Fruit fly (Drosophila melanogaster) whole organism, embryonic: ENCODE results near the gene pygo.

Source experiments
- Antp ChIP-seq: fragments of 200-800 bp; sonication (Bioruptor generic); optimal IDR thresholded peaks from 3 replicates; lab custom pipeline; 2016; ENCODE audit warnings: missing biosample characterization, missing genetic modification characterization
- B-H1 ChIP-seq: fragments of 200-800 bp; sonication (Bioruptor generic); IDR thresholded peaks from 3 replicates; pipeline ENCODE4 v1.3.6; 2022; ENCODE audit warnings: missing biosample characterization, missing genetic modification characterization
- CG10543 ChIP-seq: fragments of 200-800 bp; sonication (Bioruptor generic); optimal IDR thresholded peaks from 3 replicates; lab custom pipeline; 2017; ENCODE audit warnings: missing biosample characterization, mild to moderate bottlenecking, missing genetic modification characterization, moderate library complexity
- CG10959 ChIP-seq: fragments of 200-800 bp; sonication (Bioruptor generic); IDR thresholded peaks from 2 replicates; pipeline ENCODE4 v1.3.6; 2022; ENCODE audit warnings: missing biosample characterization, missing genetic modification characterization
- CG11456 ChIP-seq: fragments of 200-800 bp; sonication (Bioruptor generic); IDR thresholded peaks from 3 replicates; pipeline ENCODE4 v1.3.6; 2022; ENCODE audit warnings: missing biosample characterization, missing genetic modification characterization
- CG11504 ChIP-seq: fragments of 200-800 bp; sonication (Bioruptor generic); optimal IDR thresholded peaks from 3 replicates; lab custom pipeline; 2019; ENCODE audit warnings: missing biosample characterization, mild to moderate bottlenecking, missing genetic modification characterization, moderate library complexity
- CG12071 ChIP-seq: fragments of 200-800 bp; sonication (Bioruptor generic); optimal IDR thresholded peaks from 3 replicates; lab custom pipeline; 2018; ENCODE audit warnings: missing biosample characterization, mild to moderate bottlenecking, missing genetic modification characterization
- CG13287 ChIP-seq: fragments of 200-800 bp; sonication (Bioruptor generic); IDR thresholded peaks from 2 replicates; pipeline ENCODE4 v1.3.6; 2022; ENCODE audit warnings: missing biosample characterization, missing genetic modification characterization; ENCODE audit not compliant: partially characterized antibody
- CG14667 ChIP-seq: fragments of 200-800 bp; sonication (Bioruptor generic); IDR thresholded peaks from 2 replicates; pipeline ENCODE4 v1.3.6; 2022; ENCODE audit warnings: missing biosample characterization, missing genetic modification characterization
- CG17186 ChIP-seq: fragments of 200-800 bp; sonication (Bioruptor generic); optimal IDR thresholded peaks from 3 replicates; lab custom pipeline; 2017; ENCODE audit warnings: missing biosample characterization, missing genetic modification reagents, missing genetic modification characterization
- CG17829 ChIP-seq: fragments of 200-800 bp; optimal IDR thresholded peaks from 2 replicates; lab custom pipeline; 2019; ENCODE audit warnings: missing biosample characterization, mild to moderate bottlenecking, missing genetic modification characterization, moderate library complexity
- CG33213 ChIP-seq: fragments of 200-800 bp; sonication (Bioruptor generic); optimal IDR thresholded peaks from 3 replicates; lab custom pipeline; 2016; ENCODE audit warnings: missing biosample characterization, missing genetic modification characterization
- CG33557 ChIP-seq: fragments of 200-800 bp; sonication (Bioruptor generic); optimal IDR thresholded peaks from 2 replicates; lab custom pipeline; 2019; ENCODE audit warnings: missing biosample characterization, mild to moderate bottlenecking, missing genetic modification characterization, moderate library complexity
- CG34224 ChIP-seq: fragments of 200-800 bp; sonication (Bioruptor generic); IDR thresholded peaks from 3 replicates; pipeline ENCODE4 v1.3.6; 2022; ENCODE audit warnings: missing biosample characterization, missing genetic modification characterization; ENCODE audit not compliant: partially characterized antibody
- CG3726 ChIP-seq: fragments of 200-800 bp; sonication (Bioruptor generic); IDR thresholded peaks from 3 replicates; pipeline ENCODE4, ENCODE4 v1.3.6; 2022; ENCODE audit warnings: missing biosample characterization, missing genetic modification characterization
- CG4360 ChIP-seq: fragments of 200-800 bp; sonication (Bioruptor generic); IDR thresholded peaks from 2 replicates; pipeline ENCODE4 v1.3.6; 2022; ENCODE audit warnings: missing biosample characterization, missing genetic modification characterization
- CG4404 ChIP-seq: fragments of 200-800 bp; sonication (Bioruptor generic); IDR thresholded peaks from 2 replicates; pipeline ENCODE4 v1.3.6; 2022; ENCODE audit warnings: missing biosample characterization, missing genetic modification characterization
- CG4730 ChIP-seq: fragments of 200-800 bp; sonication (Bioruptor generic); IDR thresholded peaks from 2 replicates; pipeline ENCODE4 v1.3.6; 2022; ENCODE audit warnings: missing biosample characterization, missing genetic modification characterization
- CG9609 ChIP-seq: fragments of 200-800 bp; sonication (Bioruptor generic); optimal IDR thresholded peaks from 3 replicates; lab custom pipeline; 2016; ENCODE audit warnings: missing biosample characterization, missing genetic modification characterization
- CG9817 ChIP-seq: fragments of 200-800 bp; sonication (Bioruptor generic); optimal IDR thresholded peaks from 2 replicates; lab custom pipeline; 2018; ENCODE audit warnings: missing biosample characterization, mild to moderate bottlenecking, missing genetic modification characterization, moderate library complexity
- Doc3 ChIP-seq: fragments of 200-800 bp; sonication (Bioruptor generic); IDR thresholded peaks from 3 replicates; pipeline ENCODE4 v1.3.6; 2022; ENCODE audit warnings: missing biosample characterization, missing genetic modification characterization; ENCODE audit not compliant: partially characterized antibody
- Dref ChIP-seq: fragments of 200-800 bp; sonication (Bioruptor generic); IDR thresholded peaks from 2 replicates; pipeline ENCODE4 v1.3.6; 2022; ENCODE audit warnings: missing biosample characterization, missing genetic modification characterization
- Eip74EF ChIP-seq, 2 experiments: fragments of 200-800 bp in 1 of 2; fragments of >200 bp in 1 of 2; sonication (Bioruptor generic) in 1 of 2; optimal IDR thresholded peaks; 2 replicates each; lab custom pipeline; 2017 to 2019; ENCODE audit warnings: missing biosample characterization in 2 of 2, missing genetic modification characterization in 2 of 2, mild to moderate bottlenecking in 1 of 2, moderate library complexity in 1 of 2
- HHEX ChIP-seq: fragments of 200-800 bp; sonication (Bioruptor generic); optimal IDR thresholded peaks from 3 replicates; lab custom pipeline; 2017; ENCODE audit warnings: missing biosample characterization, mild to moderate bottlenecking, missing genetic modification characterization, missing genetic modification reagents
- HmgD ChIP-seq: fragments of 200-800 bp; sonication (Bioruptor generic); optimal IDR thresholded peaks from 3 replicates; lab custom pipeline; 2016; ENCODE audit warnings: missing biosample characterization, missing genetic modification characterization
- Hr3 ChIP-seq: fragments of 200-800 bp; sonication (Bioruptor generic); optimal IDR thresholded peaks from 3 replicates; lab custom pipeline; 2016; ENCODE audit warnings: missing biosample characterization, missing genetic modification characterization
- NK7.1 ChIP-seq: fragments of 200-800 bp; sonication (Bioruptor generic); optimal IDR thresholded peaks from 3 replicates; lab custom pipeline; 2016; ENCODE audit warnings: missing biosample characterization, missing genetic modification characterization
- Spps ChIP-seq: fragments of 200-800 bp; sonication (Bioruptor generic); optimal IDR thresholded peaks from 2 replicates; lab custom pipeline; 2018; ENCODE audit warnings: missing biosample characterization, mild to moderate bottlenecking, missing genetic modification characterization
- TFAM ChIP-seq: fragments of 200-800 bp; sonication (Bioruptor generic); optimal IDR thresholded peaks from 2 replicates; lab custom pipeline; 2017; ENCODE audit warnings: missing biosample characterization, missing genetic modification characterization, inconsistent platforms
- Xbp1 ChIP-seq: fragments of 200-800 bp; sonication (Bioruptor generic); optimal IDR thresholded peaks from 3 replicates; lab custom pipeline; 2016; ENCODE audit warnings: missing biosample characterization, mild to moderate bottlenecking, missing genetic modification characterization
- az2 ChIP-seq: fragments of 200-800 bp; sonication (Bioruptor generic); optimal IDR thresholded peaks from 3 replicates; lab custom pipeline; 2016; ENCODE audit warnings: missing biosample characterization, missing genetic modification characterization
- bowl ChIP-seq: fragments of 200-800 bp; sonication (Bioruptor generic); IDR thresholded peaks from 2 replicates; pipeline ENCODE4 v1.3.6; 2022; ENCODE audit warnings: missing biosample characterization, missing genetic modification characterization
- cato ChIP-seq: fragments of 200-800 bp; sonication (Bioruptor generic); optimal IDR thresholded peaks from 2 replicates; lab custom pipeline; 2016; ENCODE audit warnings: missing biosample characterization, missing genetic modification characterization, borderline replicate concordance
- da ChIP-seq: fragments of 200-800 bp; sonication (Bioruptor generic); optimal IDR thresholded peaks from 2 replicates; lab custom pipeline; 2016; ENCODE audit warnings: missing biosample characterization, missing genetic modification characterization
- dmrt11E ChIP-seq: fragments of 200-800 bp; sonication (Bioruptor generic); optimal IDR thresholded peaks from 3 replicates; lab custom pipeline; 2018; ENCODE audit warnings: missing biosample characterization, mild to moderate bottlenecking, missing genetic modification characterization, moderate library complexity
- exex ChIP-seq: fragments of 200-800 bp; sonication (Bioruptor generic); optimal IDR thresholded peaks from 4 replicates; lab custom pipeline; 2018; ENCODE audit warnings: missing biosample characterization, mild to moderate bottlenecking, missing genetic modification characterization, moderate library complexity
- fd102C ChIP-seq: fragments of 200-800 bp; sonication (Bioruptor generic); optimal IDR thresholded peaks from 2 replicates; lab custom pipeline; 2018; ENCODE audit warnings: missing biosample characterization, mild to moderate bottlenecking, missing genetic modification characterization, moderate library complexity
- fru ChIP-seq: fragments of >200 bp; optimal IDR thresholded peaks from 2 replicates; lab custom pipeline; 2017
- gem ChIP-seq: fragments of 200-800 bp; sonication (Bioruptor generic); optimal IDR thresholded peaks from 2 replicates; lab custom pipeline; 2019; ENCODE audit warnings: missing biosample characterization, mild to moderate bottlenecking, missing genetic modification characterization, moderate library complexity
- gsb ChIP-seq: fragments of 200-800 bp; sonication (Bioruptor generic); IDR thresholded peaks from 2 replicates; pipeline ENCODE4 v1.3.6; 2022; ENCODE audit warnings: missing biosample characterization, missing genetic modification characterization
- lilli ChIP-seq: fragments of 200-800 bp; sonication (Bioruptor generic); optimal IDR thresholded peaks from 3 replicates; lab custom pipeline; 2016; ENCODE audit warnings: missing biosample characterization, missing genetic modification characterization
- lmd ChIP-seq: fragments of 200-800 bp; sonication (Bioruptor generic); IDR thresholded peaks from 2 replicates; pipeline ENCODE4 v1.3.6; 2022; ENCODE audit warnings: missing biosample characterization, missing genetic modification characterization
- mam ChIP-seq: fragments of 200-800 bp; sonication (Bioruptor generic); optimal IDR thresholded peaks from 3 replicates; lab custom pipeline; 2016; ENCODE audit warnings: missing biosample characterization, missing genetic modification characterization
- mld ChIP-seq: fragments of 200-800 bp; sonication (Bioruptor generic); IDR thresholded peaks from 3 replicates; pipeline ENCODE4 v1.3.6; 2022; ENCODE audit warnings: missing biosample characterization, missing genetic modification characterization; ENCODE audit not compliant: partially characterized antibody
- odd ChIP-seq: fragments of 200-800 bp; sonication (Bioruptor generic); optimal IDR thresholded peaks from 2 replicates; lab custom pipeline; 2017; ENCODE audit warnings: missing biosample characterization, mild to moderate bottlenecking, missing genetic modification characterization
- org-1 ChIP-seq: fragments of 200-800 bp; sonication (Bioruptor generic); optimal IDR thresholded peaks from 2 replicates; lab custom pipeline; 2017; ENCODE audit warnings: missing biosample characterization, missing genetic modification characterization
- otp ChIP-seq: fragments of 200-800 bp; sonication (Bioruptor generic); IDR thresholded peaks from 3 replicates; pipeline ENCODE4, ENCODE4 v1.3.6; 2022; ENCODE audit warnings: missing biosample characterization, missing genetic modification characterization
- peb ChIP-seq: fragments of 200-800 bp; sonication (Bioruptor generic); IDR thresholded peaks from 2 replicates; pipeline ENCODE4 v1.3.6; 2022; ENCODE audit warnings: missing biosample characterization, missing genetic modification characterization
- zfh1 ChIP-seq: fragments of 200-800 bp; sonication (Bioruptor generic); IDR thresholded peaks from 3 replicates; pipeline ENCODE4 v1.3.6; 2022; ENCODE audit warnings: missing biosample characterization, missing genetic modification characterization
- zfh2 ChIP-seq: fragments of 200-800 bp; sonication (Bioruptor generic); optimal IDR thresholded peaks from 2 replicates; lab custom pipeline; 2016; ENCODE audit warnings: missing biosample characterization, missing genetic modification characterization

The pygo gene

DNA sequence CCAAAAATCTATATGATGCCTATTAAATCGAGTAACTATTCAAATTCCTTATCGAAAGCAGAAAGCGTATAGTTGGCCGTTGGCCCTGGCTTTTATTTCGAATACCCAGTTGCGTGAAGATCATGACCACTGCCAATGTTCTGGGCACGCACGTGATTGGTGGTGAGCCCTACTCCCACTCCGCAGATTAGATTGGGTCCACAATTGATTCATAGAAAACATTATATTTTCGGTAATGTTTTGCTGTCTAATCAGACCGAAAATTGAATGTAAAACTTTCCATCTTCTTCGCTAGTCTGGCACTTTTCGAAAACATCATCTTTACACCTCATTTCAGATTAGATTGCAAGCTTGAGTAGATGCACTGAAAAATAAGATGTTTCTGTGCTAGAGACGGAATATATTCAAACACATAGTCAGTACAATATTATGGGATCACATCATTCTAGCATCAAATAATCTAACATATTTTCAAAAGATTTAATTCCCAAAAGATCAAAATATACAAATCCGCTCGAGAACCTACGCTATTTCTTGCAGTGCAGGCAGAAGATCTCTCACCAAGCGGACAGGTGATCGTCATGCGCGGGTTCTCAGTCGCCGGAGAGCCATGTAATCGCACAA lies 11.9 kb upstream of the pygo start, which contains the start of gene CG1774 (continued):
- peak; percentile 17 for TF ChIP-seq cato (GFP tag; lab: Kevin White, UChicago)
- TF ChIP-seq lmd (GFP tag; lab: Robert Waterston, UW): peak; percentile 81
- no peak for TF ChIP-seq da (GFP tag; lab: Kevin White, UChicago)
- no peak for TF ChIP-seq mld (GFP tag; lab: Robert Waterston, UW)
- TF ChIP-seq B-H1 (GFP tag; lab: Robert Waterston, UW): peak; percentile 41; the same call in 1 of the 3 replicates
- peak; percentile 81 for TF ChIP-seq CG11504 (tag; lab: Kevin White, UChicago)
- TF ChIP-seq TFAM (GFP tag; lab: Kevin White, UChicago): no peak
- no peak for TF ChIP-seq Dref (GFP tag; lab: Robert Waterston, UW)
- TF ChIP-seq dmrt11E (tag; lab: Kevin White, UChicago): peak; percentile 43
- peak; percentile 85 for TF ChIP-seq gem (tag; lab: Kevin White, UChicago)
- peak; percentile 76 for TF ChIP-seq org-1 (GFP tag; lab: Kevin White, UChicago)
- peak; percentile 70 for TF ChIP-seq az2 (GFP tag; lab: Kevin White, UChicago)
- no peak for TF ChIP-seq CG34224 (GFP tag; lab: Robert Waterston, UW)
- peak; percentile 79 for TF ChIP-seq Xbp1 (GFP tag; lab: Kevin White, UChicago)
- TF ChIP-seq Antp (GFP tag; lab: Kevin White, UChicago): peak; percentile 80
- TF ChIP-seq Doc3: no peak
- no peak for TF ChIP-seq fru (lab: Kevin White, UChicago)
- TF ChIP-seq fd102C: no peak
- TF ChIP-seq CG12071 (GFP tag; lab: Kevin White, UChicago): peak; percentile 72
- no peak for TF ChIP-seq CG4360
- TF ChIP-seq CG9609: peak; percentile 80
- TF ChIP-seq exex (tag; lab: Kevin White, UChicago): peak; percentile 86
- TF ChIP-seq Spps (tag; lab: Kevin White, UChicago): peak; percentile 20
- no peak for TF ChIP-seq CG33557
- TF ChIP-seq HHEX (GFP tag; lab: Kevin White, UChicago): peak; percentile 81
- peak; percentile 55 for TF ChIP-seq Hr3 (GFP tag; lab: Kevin White, UChicago)
- TF ChIP-seq CG4404 (GFP tag; lab: Robert Waterston, UW): peak; percentile 54
- peak; percentile 70 for TF ChIP-seq CG9817
- TF ChIP-seq CG4730: peak; percentile 46; the same call in 1 of the 2 replicates
- TF ChIP-seq otp (GFP tag; lab: Robert Waterston, UW): peak; percentile 66; the same call in 2 of the 3 replicates
- no peak for TF ChIP-seq CG17186 (GFP tag; lab: Kevin White, UChicago)
- no peak; the same call in 1 of the 2 replicates for TF ChIP-seq CG14667 (GFP tag; lab: Robert Waterston, UW)
- peak; percentile 89 for TF ChIP-seq zfh2 (GFP tag; lab: Kevin White, UChicago)
- no peak for TF ChIP-seq CG3726 (GFP tag; lab: Robert Waterston, UW)
- TF ChIP-seq CG10543: peak; percentile 70
- TF ChIP-seq CG33213 (GFP tag; lab: Kevin White, UChicago): peak; percentile 66
- peak; percentile 40 for TF ChIP-seq odd (GFP tag; lab: Kevin White, UChicago)
- peak in 1 of 2 experiments; percentile 37 for TF ChIP-seq Eip74EF (GFP tag; optimal IDR thresholded peaks at IDR 0.05; lab: Kevin White, UChicago)
- TF ChIP-seq CG11456 (GFP tag; lab: Robert Waterston, UW): peak; percentile 84
- TF ChIP-seq CG17829 (tag; lab: Kevin White, UChicago): peak; percentile 68
- no peak for TF ChIP-seq CG13287 (GFP tag; lab: Robert Waterston, UW)
- peak; percentile 74 for TF ChIP-seq zfh1 (GFP tag; lab: Robert Waterston, UW)
- TF ChIP-seq bowl (GFP tag; lab: Robert Waterston, UW): 0 out of 2 replicates have a peak, but pooled peaks have one; percentile 28
- no peak for TF ChIP-seq peb (GFP tag; lab: Robert Waterston, UW)
- TF ChIP-seq gsb (GFP tag; lab: Robert Waterston, UW): peak; percentile 69
- peak; percentile 90 for TF ChIP-seq lilli
- peak; percentile 47 for TF ChIP-seq HmgD (GFP tag; lab: Kevin White, UChicago)
- peak; percentile 92 for TF ChIP-seq mam (GFP tag; lab: Kevin White, UChicago)
- TF ChIP-seq NK7.1 (GFP tag; lab: Kevin White, UChicago): peak; percentile 45
- TF ChIP-seq CG10959 (GFP tag; lab: Robert Waterston, UW): no peak
